Worm (Caenorhabditis elegans) whole organism, early embryonic: ENCODE data around the gene str-180.

ENCODE experiments used
- B0310.2 ChIP-seq: sonication (generic microtip); optimal IDR thresholded peaks from 2 replicates; lab custom pipeline; 2016; ENCODE audit warnings: mild to moderate bottlenecking, missing genetic modification characterization, missing compliant biosample characterization
- F13C5.2 ChIP-seq: sonication (generic microtip); optimal IDR thresholded peaks from 2 replicates; lab custom pipeline; 2017; ENCODE audit warnings: mild to moderate bottlenecking, missing genetic modification characterization, inconsistent platforms, missing compliant biosample characterization
- ama-1 ChIP-seq: fragments of 150-350 bp; optimal IDR thresholded peaks from 2 replicates; lab custom pipeline; 2014
- ceh-36 ChIP-seq: sonication (generic microtip); optimal IDR thresholded peaks from 2 replicates; lab custom pipeline; 2016; ENCODE audit warnings: missing genetic modification characterization, inconsistent platforms, missing compliant biosample characterization
- flt-1 ChIP-seq: fragments of 200-800 bp; sonication (Bioruptor generic); IDR thresholded peaks from 2 replicates; pipeline ENCODE4 v1.3.6; 2022; ENCODE audit warnings: missing genetic modification characterization, missing compliant biosample characterization
- hmbx-1 ChIP-seq: sonication (generic microtip); optimal IDR thresholded peaks from 2 replicates; lab custom pipeline; 2016; ENCODE audit warnings: mild to moderate bottlenecking, missing genetic modification characterization, missing compliant biosample characterization
- pes-1 ChIP-seq: fragments of 200-800 bp; sonication (Bioruptor generic); IDR thresholded peaks from 2 replicates; pipeline ENCODE4 v1.3.6; 2022; ENCODE audit warnings: missing genetic modification reagents, missing genetic modification characterization, missing compliant biosample characterization
- scrt-1 ChIP-seq: fragments of 200-800 bp; sonication (Bioruptor generic); IDR thresholded peaks from 2 replicates; pipeline ENCODE4 v1.3.6; 2022; ENCODE audit warnings: missing genetic modification characterization, missing compliant biosample characterization
- sea-1 ChIP-seq: fragments of 200-800 bp; sonication (Bioruptor generic); conservative IDR thresholded peaks from 2 replicates; pipeline ENCODE4 v1.3.6; 2022; ENCODE audit warnings: missing genetic modification characterization, missing compliant biosample characterization
- tbx-37 ChIP-seq: fragments of 200-800 bp; sonication (Bioruptor generic); conservative IDR thresholded peaks from 2 replicates; pipeline ENCODE4 v1.3.6; 2022; ENCODE audit warnings: missing genetic modification reagents, missing genetic modification characterization, missing compliant biosample characterization
- tra-4 ChIP-seq: sonication (generic microtip); optimal IDR thresholded peaks from 2 replicates; lab custom pipeline; 2017; ENCODE audit warnings: missing genetic modification characterization, missing compliant biosample characterization

- no peak for TF ChIP-seq tbx-37
- no peak for TF ChIP-seq flt-1
- no peak for TF ChIP-seq ceh-36 (tag; lab: Kevin White, UChicago)
- no peak for TF ChIP-seq ama-1
- no peak for TF ChIP-seq tra-4 (tag; lab: Kevin White, UChicago)
- TF ChIP-seq hmbx-1 (tag; lab: Kevin White, UChicago), result no peak
- TF ChIP-seq pes-1 (GFP tag; lab: Robert Waterston, UW), result no peak
- no peak for TF ChIP-seq F13C5.2 (tag; lab: Kevin White, UChicago)
- TF ChIP-seq sea-1 (GFP tag; lab: Robert Waterston, UW), result no peak
- TF ChIP-seq B0310.2 (tag; lab: Kevin White, UChicago), result no peak
- TF ChIP-seq scrt-1 (GFP tag; lab: Robert Waterston, UW), result no peak
Observed at ce11 chrV:6676158-6676849, 7.7 kb upstream of the str-180 start, which contains the start of gene cest-34.
